Worm (Caenorhabditis elegans) whole organism, mixed stage, embryonic: ENCODE results near the gene hsp-6.
A peak's percentile ranks its signal among the peaks of the same experiment; 100 is the strongest.

Source experiments
- M03D4.4 ChIP-seq: sonication (generic microtip); optimal IDR thresholded peaks from 2 replicates; lab custom pipeline; 2017; ENCODE audit warnings: mild to moderate bottlenecking, missing genetic modification characterization, missing compliant biosample characterization
- blmp-1 ChIP-seq: fragments of 150-350 bp; optimal IDR thresholded peaks from 2 replicates; lab custom pipeline; 2014; ENCODE audit warnings: missing biosample characterization, missing genetic modification characterization
- ceh-39 ChIP-seq: fragments of 150-350 bp; optimal IDR thresholded peaks from 2 replicates; lab custom pipeline; 2014; ENCODE audit warnings: missing biosample characterization, missing genetic modification characterization
- ceh-83 ChIP-seq: fragments of 200-800 bp; sonication (Bioruptor generic); optimal IDR thresholded peaks from 2 replicates; lab custom pipeline; 2018; ENCODE audit warnings: mild to moderate bottlenecking, missing genetic modification characterization, missing compliant biosample characterization
- ces-1 ChIP-seq: fragments of 150-350 bp; optimal IDR thresholded peaks from 2 replicates; lab custom pipeline; 2014; ENCODE audit warnings: missing biosample characterization, missing genetic modification reagents, missing genetic modification characterization
- cnd-1 ChIP-seq: fragments of 200-800 bp; sonication (Bioruptor generic); optimal IDR thresholded peaks from 2 replicates; lab custom pipeline; 2018; ENCODE audit warnings: mild to moderate bottlenecking, missing genetic modification characterization, missing compliant biosample characterization
- drap-1 ChIP-seq: fragments of 200-800 bp; sonication (Bioruptor generic); optimal IDR thresholded peaks from 3 replicates; lab custom pipeline; 2018; ENCODE audit warnings: mild to moderate bottlenecking, missing genetic modification characterization, missing compliant biosample characterization
- elt-1 ChIP-seq: sonication (generic microtip); optimal IDR thresholded peaks from 2 replicates; lab custom pipeline; 2017; ENCODE audit warnings: missing genetic modification characterization, mild to moderate bottlenecking, missing compliant biosample characterization, antibody characterized with exemption, moderate library complexity, borderline replicate concordance; ENCODE audit not compliant: insufficient read depth
- elt-3 ChIP-seq: fragments of 150-350 bp; optimal IDR thresholded peaks from 2 replicates; lab custom pipeline; 2014; ENCODE audit warnings: missing biosample characterization, missing genetic modification characterization
- hlh-1 ChIP-seq: fragments of 150-350 bp; optimal IDR thresholded peaks from 2 replicates; lab custom pipeline; 2014; ENCODE audit warnings: missing biosample characterization, missing genetic modification reagents, missing genetic modification characterization
- lin-13 ChIP-seq: fragments of 150-350 bp; optimal IDR thresholded peaks from 2 replicates; lab custom pipeline; 2014; ENCODE audit warnings: missing biosample characterization, missing genetic modification characterization
- lin-32 ChIP-seq: fragments of 200-800 bp; sonication (Bioruptor generic); optimal IDR thresholded peaks from 2 replicates; lab custom pipeline; 2018; ENCODE audit warnings: mild to moderate bottlenecking, missing genetic modification characterization, missing compliant biosample characterization
- mab-5 ChIP-seq: fragments of 150-350 bp; optimal IDR thresholded peaks from 2 replicates; lab custom pipeline; 2014; ENCODE audit warnings: missing biosample characterization, missing genetic modification characterization
- mep-1 ChIP-seq: fragments of 150-350 bp; optimal IDR thresholded peaks from 2 replicates; lab custom pipeline; 2017; ENCODE audit warnings: missing biosample characterization, missing genetic modification reagents, missing genetic modification characterization, inconsistent platforms
- mls-2 ChIP-seq: sonication (generic microtip); optimal IDR thresholded peaks from 2 replicates; lab custom pipeline; 2016; ENCODE audit warnings: mild to moderate bottlenecking, missing genetic modification characterization, moderate library complexity, missing compliant biosample characterization
- nhr-12 ChIP-seq: fragments of 150-350 bp; optimal IDR thresholded peaks from 2 replicates; lab custom pipeline; 2014; ENCODE audit warnings: missing biosample characterization, missing genetic modification characterization
- nhr-2 ChIP-seq: fragments of 150-350 bp; optimal IDR thresholded peaks from 2 replicates; lab custom pipeline; 2014; ENCODE audit warnings: missing biosample characterization, missing genetic modification characterization
- nhr-237 ChIP-seq: fragments of 150-350 bp; optimal IDR thresholded peaks from 2 replicates; lab custom pipeline; 2014; ENCODE audit warnings: missing biosample characterization, missing genetic modification characterization
- nhr-28 ChIP-seq: fragments of 150-350 bp; optimal IDR thresholded peaks from 2 replicates; lab custom pipeline; 2014; ENCODE audit warnings: missing biosample characterization, missing genetic modification characterization
- nhr-76 ChIP-seq: sonication (generic microtip); optimal IDR thresholded peaks from 2 replicates; lab custom pipeline; 2017; ENCODE audit warnings: missing biosample characterization, missing genetic modification characterization
- sem-2 ChIP-seq: fragments of 200-800 bp; sonication (Bioruptor generic); optimal IDR thresholded peaks from 2 replicates; lab custom pipeline; 2018; ENCODE audit warnings: mild to moderate bottlenecking, missing genetic modification characterization, missing compliant biosample characterization
- snpc-4 ChIP-seq: fragments of 150-350 bp; optimal IDR thresholded peaks from 2 replicates; lab custom pipeline; 2014; ENCODE audit warnings: missing biosample characterization, missing genetic modification characterization
- sptf-1 ChIP-seq: sonication (generic microtip); optimal IDR thresholded peaks from 2 replicates; lab custom pipeline; 2017; ENCODE audit warnings: mild to moderate bottlenecking, missing genetic modification characterization, moderate library complexity, missing compliant biosample characterization
- unc-120 ChIP-seq: sonication (generic microtip); optimal IDR thresholded peaks from 2 replicates; lab custom pipeline; 2017; ENCODE audit warnings: missing genetic modification characterization, missing compliant biosample characterization; ENCODE audit not compliant: poor library complexity, severe bottlenecking
- unc-39 ChIP-seq: fragments of 150-350 bp; optimal IDR thresholded peaks from 2 replicates; lab custom pipeline; 2014; ENCODE audit warnings: missing biosample characterization, missing genetic modification characterization
- unc-62 ChIP-seq: fragments of 150-350 bp; optimal IDR thresholded peaks from 2 replicates; lab custom pipeline; 2014; ENCODE audit warnings: missing biosample characterization, missing genetic modification reagents, missing genetic modification characterization
- zip-8 ChIP-seq: fragments of 150-350 bp; optimal IDR thresholded peaks from 2 replicates; lab custom pipeline; 2014; ENCODE audit warnings: missing biosample characterization, missing genetic modification characterization
- ztf-11 ChIP-seq: fragments of 150-350 bp; optimal IDR thresholded peaks from 2 replicates; lab custom pipeline; 2014; ENCODE audit warnings: missing biosample characterization, missing genetic modification characterization

Gene hsp-6

ce11 chrV:4844591-4844990 is 18.0 kb upstream of the hsp-6 start, which contains the start of gene abhd-5.2:
Gene abhd-5.2, plus strand, starts transcription at chrV:4844685.
- TF ChIP-seq ces-1 (GFP tag; lab: Kevin White, UChicago): peak; percentile 37
- TF ChIP-seq mep-1 (tag; lab: Kevin White, UChicago): no peak
- TF ChIP-seq cnd-1 (tag; lab: Kevin White, UChicago): no peak
- TF ChIP-seq lin-13 (tag; lab: Kevin White, UChicago): no peak
- TF ChIP-seq blmp-1 (tag; lab: Kevin White, UChicago): no peak
- TF ChIP-seq hlh-1 (tag; lab: Kevin White, UChicago): no peak
- no peak for TF ChIP-seq unc-62
- TF ChIP-seq, all 35 proteins: peak for 1

DNA sequence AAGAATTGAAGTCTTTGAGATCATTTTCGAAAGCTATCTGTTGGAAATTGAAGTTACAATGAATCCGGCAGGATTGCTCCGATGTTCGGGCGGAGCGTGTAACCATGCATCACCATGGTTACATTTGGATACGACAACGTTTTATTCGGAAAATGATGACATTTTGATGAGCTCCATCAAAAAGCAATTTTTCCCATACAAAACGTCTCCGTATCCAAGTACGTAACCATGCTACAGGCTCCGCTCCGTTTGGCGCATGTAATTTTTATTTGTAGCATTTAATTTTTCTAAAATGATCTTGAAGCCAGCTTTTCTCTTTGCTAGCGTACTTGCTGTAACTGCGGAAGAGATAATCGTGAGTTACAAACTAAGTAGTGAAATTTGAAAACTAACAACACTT is 16.0 kb upstream of the hsp-6 start, which contains the start of the genes cwp-2 and cwp-3:
TSS of gene cwp-2 (minus strand) at position 101 of the 400 bp plus-strand sequence.
TSS of gene cwp-3 (plus strand) at position 293 of the 400 bp plus-strand sequence.
- TF ChIP-seq nhr-12 (no peak), blmp-1 (tag; lab: Kevin White, UChicago) (no peak), nhr-28 (tag; lab: Kevin White, UChicago) (no peak)

DNA sequence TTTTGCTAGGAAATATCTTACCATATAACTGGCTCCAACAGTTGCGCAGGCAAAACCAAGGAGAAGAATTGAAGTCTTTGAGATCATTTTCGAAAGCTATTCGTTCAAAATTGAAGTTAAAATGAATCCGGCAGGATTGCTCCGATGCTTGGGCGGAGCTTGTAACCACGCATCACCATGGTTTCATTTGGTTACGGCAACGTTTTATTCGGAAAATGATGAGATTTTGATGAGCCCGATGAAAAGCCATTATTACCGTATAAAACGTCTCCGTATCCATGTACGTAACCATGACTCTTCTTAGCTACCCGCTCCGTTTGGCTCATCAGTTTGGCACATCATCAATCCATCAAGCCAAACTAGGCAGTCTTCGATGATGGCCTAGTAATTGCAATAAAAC is 14.6 kb upstream of the hsp-6 start, which contains the start of gene cwp-1:
TSS of gene cwp-1 (minus strand) at position 101 of the 400 bp plus-strand sequence.
- TF ChIP-seq nhr-2 (tag; lab: Kevin White, UChicago) (no peak), nhr-12 (no peak), mls-2 (no peak), sem-2 (GFP tag; lab: Kevin White, UChicago) (no peak), zip-8 (tag; lab: Kevin White, UChicago) (no peak), ces-1 (GFP tag; lab: Kevin White, UChicago) (no peak), M03D4.4 (tag; lab: Kevin White, UChicago) (no peak), lin-32 (GFP tag; lab: Kevin White, UChicago) (no peak), mab-5 (tag; lab: Kevin White, UChicago) (no peak), hlh-1 (tag; lab: Kevin White, UChicago) (no peak), snpc-4 (tag; lab: Kevin White, UChicago) (no peak), elt-3 (tag; lab: Kevin White, UChicago) (no peak), lin-13 (tag; lab: Kevin White, UChicago) (no peak), nhr-237 (tag; lab: Kevin White, UChicago) (no peak), ztf-11 (no peak), nhr-76 (tag; lab: Kevin White, UChicago) (no peak)

ce11 chrV:4839913-4840312 is 13.4 kb upstream of the hsp-6 start, which contains the start of gene nas-9:
Gene nas-9, minus strand, starts transcription at chrV:4840013.
- TF ChIP-seq mls-2 (no peak), lin-13 (tag; lab: Kevin White, UChicago) (no peak), nhr-2 (tag; lab: Kevin White, UChicago) (no peak), nhr-28 (tag; lab: Kevin White, UChicago) (no peak), ceh-39 (tag; lab: Kevin White, UChicago) (no peak), drap-1 (no peak)

ce11 chrV:4834277-4834676 is 7.7 kb upstream of the hsp-6 start, which contains the start of gene C37H5.14:
Gene C37H5.14, minus strand, starts transcription at chrV:4834377.
- no peak for TF ChIP-seq lin-13 (tag; lab: Kevin White, UChicago)
- no peak for TF ChIP-seq ces-1 (GFP tag; lab: Kevin White, UChicago)

ce11 chrV:4823683-4824391 is 2.7 kb downstream of the hsp-6 start:
- TF ChIP-seq mep-1 (tag; lab: Kevin White, UChicago) (no peak), nhr-237 (tag; lab: Kevin White, UChicago) (no peak), unc-62 (no peak), ztf-11 (no peak), mls-2 (no peak), snpc-4 (tag; lab: Kevin White, UChicago) (no peak), nhr-2 (tag; lab: Kevin White, UChicago) (no peak), elt-1 (tag; lab: Kevin White, UChicago) (no peak), lin-13 (tag; lab: Kevin White, UChicago) (no peak), unc-39 (no peak), ces-1 (GFP tag; lab: Kevin White, UChicago) (no peak), drap-1 (no peak), ceh-83 (no peak), sptf-1 (tag; lab: Kevin White, UChicago) (no peak), nhr-12 (no peak), unc-120 (tag; lab: Kevin White, UChicago) (no peak)
